Worm (Caenorhabditis elegans) whole organism, L1 larva: ENCODE data around the gene H12D21.9.
A peak's percentile ranks its signal among the peaks of the same experiment; 100 is the strongest.

ENCODE experiments used
- C04F5.9 ChIP-seq: sonication (generic microtip); optimal IDR thresholded peaks from 2 replicates; lab custom pipeline; 2016; ENCODE audit warnings: missing genetic modification characterization, missing compliant biosample characterization
- C16A3.4 ChIP-seq: fragments of 150-350 bp; optimal IDR thresholded peaks from 2 replicates; lab custom pipeline; 2014; ENCODE audit warnings: missing biosample characterization, missing genetic modification characterization
- Y116A8C.19 ChIP-seq: sonication (generic microtip); optimal IDR thresholded peaks from 2 replicates; lab custom pipeline; 2016; ENCODE audit warnings: missing compliant biosample characterization, missing genetic modification characterization, borderline replicate concordance
- aha-1 ChIP-seq: fragments of 150-350 bp; optimal IDR thresholded peaks from 2 replicates; lab custom pipeline; 2014; ENCODE audit warnings: missing biosample characterization, missing genetic modification characterization
- ama-1 ChIP-seq: fragments of 150-350 bp; optimal IDR thresholded peaks from 2 replicates; lab custom pipeline; 2014
- ceh-8 ChIP-seq: fragments of 200-800 bp; sonication (Bioruptor generic); optimal IDR thresholded peaks from 2 replicates; lab custom pipeline; 2018; ENCODE audit warnings: mild to moderate bottlenecking, missing genetic modification characterization, moderate library complexity, missing compliant biosample characterization
- dpl-1 ChIP-seq, 3 experiments: fragments of 150-350 bp in 2 of 3; sonication (generic microtip) in 1 of 3; optimal IDR thresholded peaks; 2 replicates each; lab custom pipeline; 2014 to 2017; ENCODE audit warnings: missing biosample characterization in 3 of 3, missing genetic modification characterization in 3 of 3, missing genetic modification reagents in 3 of 3
- efl-1 ChIP-seq, 4 experiments: fragments of 150-350 bp; optimal IDR thresholded peaks in 3 of 4; peaks in 1 of 4; 1 replicate in 1 of 4; 2 replicates in 3 of 4; lab custom pipeline; 2014; ENCODE audit warnings: missing biosample characterization in 2 of 4, missing genetic modification characterization in 2 of 4, missing genetic modification reagents in 2 of 4
- efl-3 ChIP-seq: fragments of 200-800 bp; sonication (Bioruptor generic); optimal IDR thresholded peaks from 2 replicates; lab custom pipeline; 2018; ENCODE audit warnings: mild to moderate bottlenecking, missing genetic modification characterization, missing compliant biosample characterization
- egl-27 ChIP-seq, 2 experiments: fragments of 150-350 bp in 1 of 2; sonication (generic microtip); optimal IDR thresholded peaks; 3 replicates each; lab custom pipeline; 2017 to 2018; ENCODE audit warnings: missing biosample characterization in 2 of 2, missing genetic modification characterization in 2 of 2, missing genetic modification reagents in 2 of 2
- elt-3 ChIP-seq, 6 experiments: fragments of 150-350 bp in 1 of 6; sonication (generic microtip); optimal IDR thresholded peaks; 2 replicates each; lab custom pipeline; 2017 to 2018; ENCODE audit warnings: missing biosample characterization in 6 of 6, missing genetic modification characterization in 6 of 6, inconsistent platforms in 1 of 6
- ets-5 ChIP-seq: fragments of 200-800 bp; sonication (Bioruptor generic); IDR thresholded peaks from 2 replicates; pipeline ENCODE4 v1.3.6; 2022; ENCODE audit warnings: missing genetic modification characterization, missing compliant biosample characterization
- fkh-10 ChIP-seq: sonication (generic microtip); optimal IDR thresholded peaks from 2 replicates; lab custom pipeline; 2017; ENCODE audit warnings: missing biosample characterization, missing genetic modification reagents, missing genetic modification characterization
- fkh-4 ChIP-seq: sonication (generic microtip); optimal IDR thresholded peaks from 2 replicates; lab custom pipeline; 2016; ENCODE audit warnings: missing compliant biosample characterization, missing genetic modification characterization, borderline replicate concordance
- grh-1 ChIP-seq: fragments of 200-800 bp; sonication (Bioruptor generic); IDR thresholded peaks from 2 replicates; pipeline ENCODE4 v1.3.6; 2022; ENCODE audit warnings: missing genetic modification reagents, missing genetic modification characterization, missing compliant biosample characterization
- hlh-17 ChIP-seq: fragments of 200-800 bp; sonication (Bioruptor generic); optimal IDR thresholded peaks from 2 replicates; lab custom pipeline; 2018; ENCODE audit warnings: missing genetic modification characterization, mild to moderate bottlenecking, missing compliant biosample characterization, moderate library complexity, borderline replicate concordance
- hpl-2 ChIP-seq: fragments of 150-350 bp; optimal IDR thresholded peaks from 2 replicates; lab custom pipeline; 2014; ENCODE audit warnings: missing biosample characterization, missing genetic modification reagents, missing genetic modification characterization
- isw-1 ChIP-seq: fragments of 200-800 bp; sonication (Bioruptor generic); IDR thresholded peaks from 2 replicates; pipeline ENCODE4 v1.3.6; 2022; ENCODE audit warnings: missing genetic modification characterization, missing compliant biosample characterization
- lin-14 ChIP-seq: fragments of 200-800 bp; sonication (Bioruptor generic); optimal IDR thresholded peaks from 2 replicates; lab custom pipeline; 2018; ENCODE audit warnings: mild to moderate bottlenecking, missing genetic modification characterization, moderate library complexity, missing compliant biosample characterization
- lir-3 ChIP-seq: sonication (generic microtip); optimal IDR thresholded peaks from 2 replicates; lab custom pipeline; 2016; ENCODE audit warnings: mild to moderate bottlenecking, missing genetic modification characterization, moderate library complexity, missing compliant biosample characterization; ENCODE audit not compliant: poor library complexity
- mef-2 ChIP-seq: fragments of 150-350 bp; optimal IDR thresholded peaks from 2 replicates; lab custom pipeline; 2014; ENCODE audit warnings: missing biosample characterization, missing genetic modification characterization
- mep-1 ChIP-seq: fragments of 150-350 bp; optimal IDR thresholded peaks from 2 replicates; lab custom pipeline; 2014; ENCODE audit warnings: missing biosample characterization, missing genetic modification characterization
- nhr-20 ChIP-seq: sonication (generic microtip); optimal IDR thresholded peaks from 2 replicates; lab custom pipeline; 2016; ENCODE audit warnings: mild to moderate bottlenecking, missing genetic modification characterization, missing compliant biosample characterization
- nhr-47 ChIP-seq: sonication (generic microtip); optimal IDR thresholded peaks from 2 replicates; lab custom pipeline; 2016; ENCODE audit warnings: mild to moderate bottlenecking, missing genetic modification characterization, moderate library complexity, missing compliant biosample characterization
- nhr-76 ChIP-seq: sonication (generic microtip); optimal IDR thresholded peaks from 2 replicates; lab custom pipeline; 2017; ENCODE audit warnings: missing biosample characterization, missing genetic modification characterization
- nhr-77 ChIP-seq: fragments of 150-350 bp; optimal IDR thresholded peaks from 2 replicates; lab custom pipeline; 2014; ENCODE audit warnings: missing biosample characterization, missing genetic modification characterization
- nhr-84 ChIP-seq: sonication (generic microtip); optimal IDR thresholded peaks from 2 replicates; lab custom pipeline; 2017; ENCODE audit warnings: missing biosample characterization, missing genetic modification characterization
- nhr-90 ChIP-seq: sonication (generic microtip); optimal IDR thresholded peaks from 2 replicates; lab custom pipeline; 2016; ENCODE audit warnings: mild to moderate bottlenecking, missing genetic modification characterization, missing compliant biosample characterization; ENCODE audit not compliant: poor library complexity
- pag-3 ChIP-seq: sonication (generic microtip); optimal IDR thresholded peaks from 2 replicates; lab custom pipeline; 2017; ENCODE audit warnings: missing genetic modification characterization, mild to moderate bottlenecking, missing compliant biosample characterization, antibody characterized with exemption, borderline replicate concordance; ENCODE audit not compliant: insufficient read depth
- rnt-1 ChIP-seq: sonication (generic microtip); optimal IDR thresholded peaks from 2 replicates; lab custom pipeline; 2016; ENCODE audit warnings: mild to moderate bottlenecking, missing genetic modification characterization, moderate library complexity, missing compliant biosample characterization
- skn-1 ChIP-seq: fragments of 150-350 bp; optimal IDR thresholded peaks from 2 replicates; lab custom pipeline; 2014; ENCODE audit warnings: missing biosample characterization, missing genetic modification characterization
- sptf-1 ChIP-seq: fragments of 150-350 bp; optimal IDR thresholded peaks from 2 replicates; lab custom pipeline; 2014; ENCODE audit warnings: missing biosample characterization, missing genetic modification characterization
- tbx-2 ChIP-seq: sonication (generic microtip); optimal IDR thresholded peaks from 2 replicates; lab custom pipeline; 2016; ENCODE audit warnings: missing genetic modification characterization, missing compliant biosample characterization
- unc-130 ChIP-seq: fragments of 150-350 bp; optimal IDR thresholded peaks from 2 replicates; lab custom pipeline; 2017; ENCODE audit warnings: missing biosample characterization, missing genetic modification characterization, inconsistent platforms
- unc-62 ChIP-seq: fragments of 150-350 bp; optimal IDR thresholded peaks from 2 replicates; lab custom pipeline; 2014; ENCODE audit warnings: missing biosample characterization, missing genetic modification reagents, missing genetic modification characterization
- xbp-1 ChIP-seq: sonication (generic microtip); optimal IDR thresholded peaks from 2 replicates; lab custom pipeline; 2016; ENCODE audit warnings: missing genetic modification characterization, missing compliant biosample characterization
- zag-1 ChIP-seq: fragments of 150-350 bp; optimal IDR thresholded peaks from 2 replicates; lab custom pipeline; 2014; ENCODE audit warnings: missing biosample characterization, missing genetic modification characterization
- ztf-11 ChIP-seq, 2 experiments: sonication (generic microtip); optimal IDR thresholded peaks; 2 replicates each; lab custom pipeline; 2016 to 2017; ENCODE audit warnings: missing genetic modification characterization in 2 of 2, missing biosample characterization in 1 of 2, missing compliant biosample characterization in 1 of 2
- ztf-4 ChIP-seq: fragments of 150-350 bp; optimal IDR thresholded peaks from 2 replicates; lab custom pipeline; 2014; ENCODE audit warnings: missing biosample characterization, missing genetic modification characterization

Gene H12D21.9

DNA sequence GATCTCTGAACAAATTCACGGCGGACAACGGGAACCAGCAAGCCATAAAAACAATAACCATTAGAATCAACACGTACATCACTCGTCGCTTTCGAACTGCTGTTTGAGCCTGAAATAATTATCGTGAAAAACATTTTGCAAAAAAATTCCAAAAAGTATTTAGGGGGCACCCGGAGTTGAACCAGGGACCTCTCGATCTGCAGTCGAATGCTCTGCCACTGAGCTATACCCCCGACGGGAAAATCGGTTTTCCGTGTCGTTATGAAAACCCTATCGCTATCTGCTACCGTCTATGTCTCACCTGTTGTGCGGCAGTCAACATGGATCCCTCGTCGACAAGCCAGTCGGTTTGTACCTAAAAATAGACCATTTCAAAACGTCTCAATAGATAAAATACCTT, 53.7 kb downstream of the H12D21.9 start (continued):
- TF ChIP-seq efl-3 (GFP tag; lab: Kevin White, UChicago) (no peak), hlh-17 (GFP tag; lab: Kevin White, UChicago) (no peak), C04F5.9 (tag; lab: Kevin White, UChicago) (no peak), unc-130 (tag; lab: Kevin White, UChicago) (peak; percentile 47), nhr-90 (tag; lab: Kevin White, UChicago) (peak; percentile 55), ets-5 (GFP tag; lab: Robert Waterston, UW) (no peak), nhr-20 (tag; lab: Kevin White, UChicago) (peak; percentile 41), nhr-76 (no peak), rnt-1 (tag; lab: Kevin White, UChicago) (peak; percentile 63)

ce11 chrV:14854261-14854660, 55.0 kb downstream of the H12D21.9 start:
- TF ChIP-seq lin-14 (GFP tag; lab: Kevin White, UChicago): peak; percentile 30
- TF ChIP-seq grh-1 (GFP tag; lab: Robert Waterston, UW): no peak

ce11 chrV:14853739-14854138, 55.5 kb downstream of the H12D21.9 start:
- TF ChIP-seq pag-3: no peak
- no peak for TF ChIP-seq Y116A8C.19 (tag; lab: Kevin White, UChicago)
- TF ChIP-seq skn-1 (tag; lab: Kevin White, UChicago): no peak
- no peak for TF ChIP-seq mef-2 (tag; lab: Kevin White, UChicago)
- no peak for TF ChIP-seq nhr-47 (tag; lab: Kevin White, UChicago)
- no peak for TF ChIP-seq zag-1 (tag; lab: Kevin White, UChicago)
- no peak for TF ChIP-seq ztf-4 (tag; lab: Kevin White, UChicago)
- TF ChIP-seq fkh-4 (tag; lab: Kevin White, UChicago): no peak
- TF ChIP-seq lir-3: no peak
- no peak for TF ChIP-seq mep-1 (tag; lab: Kevin White, UChicago)
- TF ChIP-seq ceh-8 (GFP tag; lab: Kevin White, UChicago): no peak
- TF ChIP-seq xbp-1 (tag; lab: Kevin White, UChicago): no peak
- TF ChIP-seq nhr-84 (tag; lab: Kevin White, UChicago): no peak
- no peak for TF ChIP-seq C16A3.4 (tag; lab: Kevin White, UChicago)
- no peak for TF ChIP-seq nhr-77 (tag; lab: Kevin White, UChicago)
- TF ChIP-seq fkh-10 (GFP tag; lab: Kevin White, UChicago): no peak
- TF ChIP-seq sptf-1 (tag; lab: Kevin White, UChicago): no peak
- no peak for TF ChIP-seq elt-3 (tag; optimal IDR thresholded peaks at IDR 0.05; lab: Kevin White, UChicago)
- TF ChIP-seq unc-62: no peak
- no peak for TF ChIP-seq nhr-20 (tag; lab: Kevin White, UChicago)

ce11 chrV:14852620-14853019, 56.7 kb downstream of the H12D21.9 start:
- TF ChIP-seq ztf-11 (tag; optimal IDR thresholded peaks at IDR 0.05; lab: Kevin White, UChicago): no peak
- TF ChIP-seq egl-27 (tag; optimal IDR thresholded peaks at IDR 0.05; lab: Kevin White, UChicago): no peak
- no peak for TF ChIP-seq aha-1 (tag; lab: Kevin White, UChicago)
- peak; percentile 55 for TF ChIP-seq lin-14 (GFP tag; lab: Kevin White, UChicago)
- no peak for TF ChIP-seq isw-1 (GFP tag; lab: Robert Waterston, UW)
- no peak for TF ChIP-seq ama-1 (lab: Kevin White, UChicago)
- TF ChIP-seq ceh-8 (GFP tag; lab: Kevin White, UChicago): no peak
- no peak for TF ChIP-seq dpl-1 (GFP tag; optimal IDR thresholded peaks at IDR 0.05; lab: Kevin White, UChicago)
- TF ChIP-seq efl-1 (optimal IDR thresholded peaks at IDR 0.05; lab: Kevin White, UChicago): no peak
- peak in 1 of 2 experiments; percentile 70 for TF ChIP-seq efl-1 (GFP tag; optimal IDR thresholded peaks at IDR 0.05 in 1 of 2; lab: Kevin White, UChicago)
- no peak for TF ChIP-seq hpl-2 (GFP tag; lab: Kevin White, UChicago)
- peak; percentile 5 for TF ChIP-seq tbx-2 (tag; lab: Kevin White, UChicago)
